Fruit fly (Drosophila melanogaster): Measurements from ENCODE around the gene CG8840.

The CG8840 gene

DNA sequence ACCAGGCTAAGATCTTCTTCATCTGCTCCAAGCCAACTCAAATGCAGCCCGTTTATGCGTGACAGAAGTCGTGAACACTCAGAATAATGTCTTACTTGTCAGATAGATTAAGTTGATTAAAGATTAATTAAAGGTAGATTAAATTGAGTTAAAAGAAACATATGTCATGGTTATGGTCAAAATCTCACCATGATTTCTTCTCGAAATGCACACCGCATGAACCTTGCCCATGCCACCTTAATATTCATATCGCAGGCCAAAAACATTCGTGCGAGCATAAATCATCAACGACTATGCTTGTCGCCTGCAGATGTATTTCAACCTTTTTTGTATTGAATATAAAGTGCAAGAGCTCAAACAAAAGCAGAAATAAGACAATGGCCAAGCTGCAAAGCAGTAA is 26.7 kb downstream of the CG8840 start:
- peak; percentile 72 for TF ChIP-seq tai (GFP tag; optimal IDR thresholded peaks at IDR 0.05)
- no peak for TF ChIP-seq Hr78 (GFP tag; optimal IDR thresholded peaks at IDR 0.05)
- TF ChIP-seq brk (GFP tag; optimal IDR thresholded peaks at IDR 0.05), result peak; percentile 75
- no peak for TF ChIP-seq Dfd (GFP tag; optimal IDR thresholded peaks at IDR 0.05)
- peak; percentile 73 for TF ChIP-seq CG9705 (GFP tag; optimal IDR thresholded peaks at IDR 0.05)
- TF ChIP-seq Dif (GFP tag; optimal IDR thresholded peaks at IDR 0.05; ENCODE audit: partially characterized antibody), result no peak
- no peak for TF ChIP-seq Abd-B (GFP tag; optimal IDR thresholded peaks at IDR 0.05)
- TF ChIP-seq rgr (GFP tag; optimal IDR thresholded peaks at IDR 0.05), result peak; percentile 85
- peak; percentile 85 for TF ChIP-seq h (GFP tag; optimal IDR thresholded peaks at IDR 0.05)
- TF ChIP-seq fru (GFP tag; optimal IDR thresholded peaks at IDR 0.05), result peak; percentile 82
- peak; percentile 89 for TF ChIP-seq Hnf4 (GFP tag; optimal IDR thresholded peaks at IDR 0.05)
- TF ChIP-seq sage (GFP tag; optimal IDR thresholded peaks at IDR 0.05), result peak; percentile 8
- peak; percentile 28 for TF ChIP-seq GATAd (GFP tag; optimal IDR thresholded peaks at IDR 0.05)
- TF ChIP-seq woc (GFP tag; optimal IDR thresholded peaks at IDR 0.05), result peak; percentile 60
- TF ChIP-seq dmrt93B (GFP tag; optimal IDR thresholded peaks at IDR 0.05), result peak; percentile 54
- TF ChIP-seq sv (GFP tag; optimal IDR thresholded peaks at IDR 0.05), result no peak
- TF ChIP-seq dl (GFP tag; optimal IDR thresholded peaks at IDR 0.05; ENCODE audit: insufficient read depth in 1 of 2, partially characterized antibody in 2 of 2), result no peak
- TF ChIP-seq dsf (GFP tag; optimal IDR thresholded peaks at IDR 0.05; ENCODE audit: borderline replicate concordance), result peak; percentile 30
- TF ChIP-seq psq (GFP tag; optimal IDR thresholded peaks at IDR 0.05), result peak; percentile 79
- no peak for TF ChIP-seq Mio (GFP tag; optimal IDR thresholded peaks at IDR 0.05)
- TF ChIP-seq br (GFP tag; optimal IDR thresholded peaks at IDR 0.05), result peak; percentile 95
- TF ChIP-seq lola (GFP tag; optimal IDR thresholded peaks at IDR 0.05), result no peak
- TF ChIP-seq Jra (GFP tag; optimal IDR thresholded peaks at IDR 0.05), result peak; percentile 61
- TF ChIP-seq pan (optimal IDR thresholded peaks at IDR 0.05), result no peak
- TF ChIP-seq usp (GFP tag; optimal IDR thresholded peaks at IDR 0.05), result no peak
- peak; percentile 95 for TF ChIP-seq Sp1 (GFP tag; optimal IDR thresholded peaks at IDR 0.05)
- peak; percentile 87 for TF ChIP-seq HLH106 (tag; optimal IDR thresholded peaks at IDR 0.05)
- no peak for TF ChIP-seq N (GFP tag; optimal IDR thresholded peaks at IDR 0.05)
- no peak for TF ChIP-seq Myc (optimal IDR thresholded peaks at IDR 0.05)
- TF ChIP-seq jim (GFP tag; optimal IDR thresholded peaks at IDR 0.05), result no peak
- peak; percentile 67 for TF ChIP-seq ey (GFP tag; optimal IDR thresholded peaks at IDR 0.05)
- no peak for TF ChIP-seq Vsx2 (GFP tag; optimal IDR thresholded peaks at IDR 0.05; ENCODE audit: partially characterized antibody)
- TF ChIP-seq Hr83 (GFP tag; optimal IDR thresholded peaks at IDR 0.05; ENCODE audit: poor library complexity, severe bottlenecking), result no peak
- peak in 1 of 2 experiments; percentile 77 for TF ChIP-seq foxo (GFP tag; optimal IDR thresholded peaks at IDR 0.05)
- peak; percentile 36 for TF ChIP-seq CG32264 (GFP tag; optimal IDR thresholded peaks at IDR 0.05)
- peak; percentile 93 for TF ChIP-seq OdsH (GFP tag; optimal IDR thresholded peaks at IDR 0.05)
- TF ChIP-seq CrebA (GFP tag; optimal IDR thresholded peaks at IDR 0.05; ENCODE audit: borderline replicate concordance), result peak; percentile 31
- TF ChIP-seq Rel (GFP tag; optimal IDR thresholded peaks at IDR 0.05), result no peak
- TF ChIP-seq Rel (tag; optimal IDR thresholded peaks at IDR 0.05), result peak; percentile 75

DNA sequence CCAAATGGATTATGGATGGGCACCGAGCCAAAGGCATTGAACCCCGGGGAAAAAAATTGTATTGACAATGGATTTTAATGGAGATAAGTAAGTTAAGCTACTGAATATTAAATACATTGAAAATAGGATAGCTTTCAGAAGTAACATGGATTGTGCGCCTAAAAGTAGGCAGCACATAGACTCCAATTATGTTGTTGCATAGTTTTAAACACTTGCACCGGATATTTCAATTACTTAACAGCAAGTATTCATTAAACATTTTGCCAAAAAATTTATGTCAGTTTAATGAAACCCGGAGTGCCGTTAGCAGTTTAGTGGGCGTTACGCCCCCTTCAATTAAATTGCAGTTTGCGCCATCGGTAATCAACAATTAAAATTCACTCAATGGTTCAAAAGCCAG is 27.7 kb downstream of the CG8840 start:
- TF ChIP-seq Sp1 (GFP tag; optimal IDR thresholded peaks at IDR 0.05), result no peak
- TF ChIP-seq Hr83 (GFP tag; optimal IDR thresholded peaks at IDR 0.05; ENCODE audit: poor library complexity, severe bottlenecking), result no peak
- no peak for TF ChIP-seq br (GFP tag; optimal IDR thresholded peaks at IDR 0.05)
- TF ChIP-seq tai (GFP tag; optimal IDR thresholded peaks at IDR 0.05), result no peak
- no peak for TF ChIP-seq CG9705 (GFP tag; optimal IDR thresholded peaks at IDR 0.05)
- TF ChIP-seq dsf (GFP tag; optimal IDR thresholded peaks at IDR 0.05; ENCODE audit: borderline replicate concordance), result no peak
- no peak for TF ChIP-seq Dif (GFP tag; optimal IDR thresholded peaks at IDR 0.05; ENCODE audit: partially characterized antibody)
- no peak for TF ChIP-seq dl (GFP tag; optimal IDR thresholded peaks at IDR 0.05; ENCODE audit: insufficient read depth in 1 of 2, partially characterized antibody in 2 of 2)
- TF ChIP-seq CrebA (GFP tag; optimal IDR thresholded peaks at IDR 0.05; ENCODE audit: borderline replicate concordance), result no peak
- no peak for TF ChIP-seq N (GFP tag; optimal IDR thresholded peaks at IDR 0.05)
- TF ChIP-seq fru (GFP tag; optimal IDR thresholded peaks at IDR 0.05), result no peak

Measured in whole organism, wandering third instar larva.